Worm (Caenorhabditis elegans): Measurements from ENCODE around the gene sds-22.

sds-22 gene

ce11 chrII:7879266-7879718, 21.1 kb downstream of the sds-22 start, which contains the start of the genes vha-4 and T01H3.5:
vha-4 (minus strand) TSS chrII:7879316.
T01H3.5 (plus strand) TSS chrII:7879616.
- TF ChIP-seq ref-2 (tag; optimal IDR thresholded peaks at IDR 0.05) (no peak), ceh-18 (tag; optimal IDR thresholded peaks at IDR 0.05) (no peak), ceh-30 (tag; optimal IDR thresholded peaks at IDR 0.05) (no peak), ttx-3 (tag; optimal IDR thresholded peaks at IDR 0.05) (no peak), ama-1 (optimal IDR thresholded peaks at IDR 0.05) (no peak), hlh-13 (GFP tag; optimal IDR thresholded peaks at IDR 0.05) (no peak), K02D7.2 (tag; optimal IDR thresholded peaks at IDR 0.05) (no peak), tbx-2 (tag; optimal IDR thresholded peaks at IDR 0.05) (peak; percentile 46), mec-3 (tag; optimal IDR thresholded peaks at IDR 0.05; ENCODE audit: borderline replicate concordance) (no peak), ets-4 (tag; optimal IDR thresholded peaks at IDR 0.05) (peak; percentile 27), ceh-2 (tag; optimal IDR thresholded peaks at IDR 0.05) (peak; percentile 18), ceh-31 (tag; optimal IDR thresholded peaks at IDR 0.05) (peak; percentile 32), elt-2 (tag; optimal IDR thresholded peaks at IDR 0.05) (no peak), sox-2 (GFP tag; IDR thresholded peaks at IDR 0.05) (no peak), C08G9.2 (tag; optimal IDR thresholded peaks at IDR 0.05) (peak; percentile 15)

- no peak for TF ChIP-seq tbx-7 (tag; optimal IDR thresholded peaks at IDR 0.05)
- TF ChIP-seq lim-6 (tag; optimal IDR thresholded peaks at IDR 0.05), result no peak
- no peak for TF ChIP-seq nfya-1 (tag; optimal IDR thresholded peaks at IDR 0.05)
- no peak for TF ChIP-seq fax-1 (tag; optimal IDR thresholded peaks at IDR 0.05)
- TF ChIP-seq fkh-6 (tag; optimal IDR thresholded peaks at IDR 0.05), result no peak
- TF ChIP-seq odd-2 (tag; optimal IDR thresholded peaks at IDR 0.05), result no peak
- no peak for TF ChIP-seq ceh-45 (GFP tag; IDR thresholded peaks at IDR 0.05)
- no peak for TF ChIP-seq unc-86 (tag; optimal IDR thresholded peaks at IDR 0.05)
- no peak for TF ChIP-seq ref-2 (tag; optimal IDR thresholded peaks at IDR 0.05)
- no peak for TF ChIP-seq ceh-18 (tag; optimal IDR thresholded peaks at IDR 0.05)
- no peak for TF ChIP-seq pat-9 (tag; optimal IDR thresholded peaks at IDR 0.05)
- no peak for TF ChIP-seq madf-2 (tag; optimal IDR thresholded peaks at IDR 0.05)
Observed at ce11 chrII:7880373-7880862, 22.2 kb downstream of the sds-22 start, which contains the start of gene perm-1. perm-1 (plus strand) TSS chrII:7880812.

- TF ChIP-seq hlh-13 (GFP tag; optimal IDR thresholded peaks at IDR 0.05), result peak; percentile 30
Observed at ce11 chrII:7883163-7883562, 25.0 kb downstream of the sds-22 start.

ce11 chrII:7884898-7885297, 26.7 kb downstream of the sds-22 start:
- peak; percentile 92 for TF ChIP-seq ceh-48 (tag; optimal IDR thresholded peaks at IDR 0.05)
- TF ChIP-seq mec-3 (tag; optimal IDR thresholded peaks at IDR 0.05; ENCODE audit: borderline replicate concordance), result no peak

- TF ChIP-seq mec-3 (tag; optimal IDR thresholded peaks at IDR 0.05; ENCODE audit: borderline replicate concordance) (no peak), tbx-2 (tag; optimal IDR thresholded peaks at IDR 0.05) (no peak), unc-55 (GFP tag; optimal IDR thresholded peaks at IDR 0.05) (peak; percentile 19), unc-42 (tag; optimal IDR thresholded peaks at IDR 0.05) (peak; percentile 16)
Observed at ce11 chrII:7887295-7887694, 29.1 kb downstream of the sds-22 start.

ce11 chrII:7888759-7889158, 30.6 kb downstream of the sds-22 start:
- no peak for TF ChIP-seq elt-4 (tag; optimal IDR thresholded peaks at IDR 0.05)
- TF ChIP-seq ceh-30 (tag; optimal IDR thresholded peaks at IDR 0.05), result no peak
- TF ChIP-seq unc-3 (GFP tag; conservative IDR thresholded peaks at IDR 0.05), result no peak
- TF ChIP-seq unc-3 (tag; optimal IDR thresholded peaks at IDR 0.05), result no peak
- no peak for TF ChIP-seq syd-9 (tag; optimal IDR thresholded peaks at IDR 0.05)
- no peak for TF ChIP-seq unc-42 (tag; optimal IDR thresholded peaks at IDR 0.05)
- TF ChIP-seq mec-3 (tag; optimal IDR thresholded peaks at IDR 0.05; ENCODE audit: borderline replicate concordance), result no peak
- TF ChIP-seq pha-2 (tag; optimal IDR thresholded peaks at IDR 0.05), result no peak
- TF ChIP-seq gmeb-2 (tag; optimal IDR thresholded peaks at IDR 0.05), result no peak
- no peak for TF ChIP-seq elt-2 (tag; optimal IDR thresholded peaks at IDR 0.05)
- no peak for TF ChIP-seq nhr-232 (tag; optimal IDR thresholded peaks at IDR 0.05)
- TF ChIP-seq sox-2 (GFP tag; IDR thresholded peaks at IDR 0.05), result no peak
- TF ChIP-seq ceh-18 (tag; optimal IDR thresholded peaks at IDR 0.05), result no peak
- TF ChIP-seq ceh-9 (tag; optimal IDR thresholded peaks at IDR 0.05), result no peak

Data from whole organism, late embryonic.